Worm (Caenorhabditis elegans) whole organism, L1 larva: Measurements from ENCODE around the gene F21C10.7.

Experiments
- C04F5.9 ChIP-seq: sonication (generic microtip); optimal IDR thresholded peaks from 2 replicates; lab custom pipeline; 2016; ENCODE audit warnings: missing genetic modification characterization, missing compliant biosample characterization
- C16A3.4 ChIP-seq: fragments of 150-350 bp; optimal IDR thresholded peaks from 2 replicates; lab custom pipeline; 2014; ENCODE audit warnings: missing biosample characterization, missing genetic modification characterization
- C34B4.2 ChIP-seq: sonication (generic microtip); optimal IDR thresholded peaks from 2 replicates; lab custom pipeline; 2017; ENCODE audit warnings: mild to moderate bottlenecking, missing genetic modification characterization, missing compliant biosample characterization
- Y116A8C.19 ChIP-seq: sonication (generic microtip); optimal IDR thresholded peaks from 2 replicates; lab custom pipeline; 2016; ENCODE audit warnings: missing compliant biosample characterization, missing genetic modification characterization, borderline replicate concordance
- alr-1 ChIP-seq: fragments of 200-800 bp; sonication (Bioruptor generic); optimal IDR thresholded peaks from 2 replicates; lab custom pipeline; 2018; ENCODE audit warnings: borderline replicate concordance, mild to moderate bottlenecking, missing genetic modification characterization, missing compliant biosample characterization
- aly-2 ChIP-seq: fragments of 150-350 bp; optimal IDR thresholded peaks from 2 replicates; lab custom pipeline; 2014; ENCODE audit warnings: missing biosample characterization, missing genetic modification characterization
- blmp-1 ChIP-seq: fragments of 150-350 bp; optimal IDR thresholded peaks from 2 replicates; lab custom pipeline; 2014; ENCODE audit warnings: missing biosample characterization, missing genetic modification characterization
- ceh-88 ChIP-seq: fragments of 200-800 bp; sonication (Bioruptor generic); IDR thresholded peaks from 2 replicates; pipeline ENCODE4 v1.3.6; 2022; ENCODE audit warnings: missing genetic modification characterization, missing compliant biosample characterization
- efl-3 ChIP-seq: fragments of 200-800 bp; sonication (Bioruptor generic); optimal IDR thresholded peaks from 2 replicates; lab custom pipeline; 2018; ENCODE audit warnings: mild to moderate bottlenecking, missing genetic modification characterization, missing compliant biosample characterization
- egl-13 ChIP-seq: sonication (generic microtip); optimal IDR thresholded peaks from 2 replicates; lab custom pipeline; 2016; ENCODE audit warnings: missing genotype, missing genetic modification reagents, missing genetic modification characterization, missing compliant biosample characterization
- elt-2 ChIP-seq: sonication (generic microtip); optimal IDR thresholded peaks from 2 replicates; lab custom pipeline; 2016; ENCODE audit warnings: missing genetic modification characterization, mild to moderate bottlenecking, inconsistent platforms, missing compliant biosample characterization, missing genetic modification reagents
- fkh-8 ChIP-seq: sonication (generic microtip); optimal IDR thresholded peaks from 2 replicates; lab custom pipeline; 2016; ENCODE audit warnings: mild to moderate bottlenecking, missing genetic modification characterization, missing compliant biosample characterization
- grh-1 ChIP-seq: fragments of 200-800 bp; sonication (Bioruptor generic); IDR thresholded peaks from 2 replicates; pipeline ENCODE4 v1.3.6; 2022; ENCODE audit warnings: missing genetic modification reagents, missing genetic modification characterization, missing compliant biosample characterization
- isw-1 ChIP-seq: fragments of 200-800 bp; sonication (Bioruptor generic); IDR thresholded peaks from 2 replicates; pipeline ENCODE4 v1.3.6; 2022; ENCODE audit warnings: missing genetic modification characterization, missing compliant biosample characterization
- jun-1 ChIP-seq: fragments of 150-350 bp; optimal IDR thresholded peaks from 2 replicates; lab custom pipeline; 2014; ENCODE audit warnings: missing biosample characterization, missing genetic modification reagents, missing genetic modification characterization
- lin-13 ChIP-seq: fragments of 150-350 bp; optimal IDR thresholded peaks from 2 replicates; lab custom pipeline; 2014; ENCODE audit warnings: missing biosample characterization, missing genetic modification reagents, missing genetic modification characterization
- lin-14 ChIP-seq: fragments of 200-800 bp; sonication (Bioruptor generic); optimal IDR thresholded peaks from 2 replicates; lab custom pipeline; 2018; ENCODE audit warnings: mild to moderate bottlenecking, missing genetic modification characterization, moderate library complexity, missing compliant biosample characterization
- lin-15B ChIP-seq: fragments of 150-350 bp; sonication (generic microtip); optimal IDR thresholded peaks from 3 replicates; lab custom pipeline; 2014; ENCODE audit warnings: missing biosample characterization, missing genetic modification characterization
- lir-3 ChIP-seq: sonication (generic microtip); optimal IDR thresholded peaks from 2 replicates; lab custom pipeline; 2016; ENCODE audit warnings: mild to moderate bottlenecking, missing genetic modification characterization, moderate library complexity, missing compliant biosample characterization; ENCODE audit not compliant: poor library complexity
- lsy-2 ChIP-seq, 2 experiments: fragments of 150-350 bp; optimal IDR thresholded peaks; 2 replicates each; lab custom pipeline; 2014; ENCODE audit warnings: missing biosample characterization in 2 of 2, missing genetic modification characterization in 2 of 2
- mab-9 ChIP-seq: fragments of 200-800 bp; sonication (Bioruptor generic); IDR thresholded peaks from 2 replicates; pipeline ENCODE4 v1.3.6; 2022; ENCODE audit warnings: missing genetic modification reagents, missing genetic modification characterization, missing compliant biosample characterization
- mdl-1 ChIP-seq, 2 experiments: fragments of 150-350 bp; optimal IDR thresholded peaks; 2 replicates each; lab custom pipeline; 2014 to 2017; ENCODE audit warnings: missing biosample characterization in 2 of 2, missing genetic modification characterization in 2 of 2, inconsistent platforms in 1 of 2
- mep-1 ChIP-seq: fragments of 150-350 bp; optimal IDR thresholded peaks from 2 replicates; lab custom pipeline; 2014; ENCODE audit warnings: missing biosample characterization, missing genetic modification characterization
- nhr-12 ChIP-seq: sonication (generic microtip); optimal IDR thresholded peaks from 2 replicates; lab custom pipeline; 2017; ENCODE audit warnings: missing biosample characterization, missing genetic modification characterization
- nhr-237 ChIP-seq: fragments of 150-350 bp; optimal IDR thresholded peaks from 2 replicates; lab custom pipeline; 2014; ENCODE audit warnings: missing biosample characterization, missing genetic modification characterization
- nhr-90 ChIP-seq: sonication (generic microtip); optimal IDR thresholded peaks from 2 replicates; lab custom pipeline; 2016; ENCODE audit warnings: mild to moderate bottlenecking, missing genetic modification characterization, missing compliant biosample characterization; ENCODE audit not compliant: poor library complexity
- pax-3 ChIP-seq: fragments of 200-800 bp; sonication (Bioruptor generic); optimal IDR thresholded peaks from 2 replicates; lab custom pipeline; 2018; ENCODE audit warnings: mild to moderate bottlenecking, missing genetic modification characterization, moderate library complexity, missing compliant biosample characterization
- rnt-1 ChIP-seq: sonication (generic microtip); optimal IDR thresholded peaks from 2 replicates; lab custom pipeline; 2016; ENCODE audit warnings: mild to moderate bottlenecking, missing genetic modification characterization, moderate library complexity, missing compliant biosample characterization
- skn-1 ChIP-seq: fragments of 150-350 bp; optimal IDR thresholded peaks from 2 replicates; lab custom pipeline; 2014; ENCODE audit warnings: missing biosample characterization, missing genetic modification characterization
- unc-30 ChIP-seq: sonication (generic microtip); optimal IDR thresholded peaks from 2 replicates; lab custom pipeline; 2017; ENCODE audit warnings: missing biosample characterization, missing genetic modification characterization
- unc-86 ChIP-seq: sonication (generic microtip); optimal IDR thresholded peaks from 2 replicates; lab custom pipeline; 2016; ENCODE audit warnings: missing genetic modification characterization, missing compliant biosample characterization
- vab-15 ChIP-seq: sonication (generic microtip); optimal IDR thresholded peaks from 2 replicates; lab custom pipeline; 2017; ENCODE audit warnings: missing genotype, mild to moderate bottlenecking, missing genetic modification characterization, missing compliant biosample characterization
- zip-4 ChIP-seq: fragments of 200-800 bp; sonication (Bioruptor generic); optimal IDR thresholded peaks from 2 replicates; lab custom pipeline; 2018; ENCODE audit warnings: mild to moderate bottlenecking, missing genetic modification characterization, moderate library complexity, missing compliant biosample characterization
- ztf-4 ChIP-seq: fragments of 150-350 bp; optimal IDR thresholded peaks from 2 replicates; lab custom pipeline; 2014; ENCODE audit warnings: missing biosample characterization, missing genetic modification characterization

Gene F21C10.7

DNA sequence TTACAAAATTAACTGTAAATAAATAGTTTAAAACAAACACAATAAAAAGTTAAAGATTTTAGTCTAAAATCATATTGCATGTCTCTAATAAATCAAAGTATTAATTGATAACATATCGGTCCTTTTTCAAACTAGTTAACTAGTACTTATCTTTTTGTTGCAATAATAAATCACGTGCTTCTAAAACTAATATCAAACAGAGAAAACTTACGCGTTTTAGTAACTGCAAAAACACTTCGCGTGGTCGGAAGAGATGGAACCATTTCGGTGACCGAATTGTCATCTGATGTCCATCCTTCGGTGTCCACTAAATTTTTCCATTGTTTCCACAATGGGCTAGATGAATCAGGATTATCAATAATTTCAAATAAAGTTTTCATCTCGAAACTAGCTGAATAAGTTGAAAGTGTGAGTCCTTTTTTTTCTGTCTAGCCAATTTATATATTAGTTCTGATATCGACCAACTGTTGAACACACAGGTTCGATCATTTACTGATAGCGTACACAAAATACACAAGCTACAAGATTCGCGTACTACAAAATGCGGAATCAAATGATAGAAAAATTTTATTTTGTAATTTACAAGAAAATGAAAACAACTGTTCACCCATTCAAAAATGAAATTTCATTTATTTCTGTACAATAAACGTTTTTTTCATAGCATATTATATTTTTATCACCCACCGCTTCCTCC lies 14.1 kb upstream of the F21C10.7 start, which contains the start of gene F21C10.9 (continued):
- no peak for TF ChIP-seq Y116A8C.19
- no peak for TF ChIP-seq nhr-12 (tag; lab: Kevin White, UChicago)
- no peak for TF ChIP-seq pax-3 (tag; lab: Kevin White, UChicago)
- peak; percentile 5 for TF ChIP-seq elt-2
- TF ChIP-seq lir-3 (tag; lab: Kevin White, UChicago) = no peak
- no peak for TF ChIP-seq mep-1 (tag; lab: Kevin White, UChicago)
- TF ChIP-seq grh-1 (GFP tag; lab: Robert Waterston, UW) = peak; percentile 31; the same call in 1 of the 2 replicates
- no peak for TF ChIP-seq ceh-88 (GFP tag; lab: Robert Waterston, UW)
- TF ChIP-seq lin-14 = peak; percentile 2
- peak; percentile 4 for TF ChIP-seq blmp-1 (tag; lab: Kevin White, UChicago)
- TF ChIP-seq zip-4 = no peak
- TF ChIP-seq lsy-2 (tag; optimal IDR thresholded peaks at IDR 0.05; lab: Kevin White, UChicago) = no peak

DNA sequence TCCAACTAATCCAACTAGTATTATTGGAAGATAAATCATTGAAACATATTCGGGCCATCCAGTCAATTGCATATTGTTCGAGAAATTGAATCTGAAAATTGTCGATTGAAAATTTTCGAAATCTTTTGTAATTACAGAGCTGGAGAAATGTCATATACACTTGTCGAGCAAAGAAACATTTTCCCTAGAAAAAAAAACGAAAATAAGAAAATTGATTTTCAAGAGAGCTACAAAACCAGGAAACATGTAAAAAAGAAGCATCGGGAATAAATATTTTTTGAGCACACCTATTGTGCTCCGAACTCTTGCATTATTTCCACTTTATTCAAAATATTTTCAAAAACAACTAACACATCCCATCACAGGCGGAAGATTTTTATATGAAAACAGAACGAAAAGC lies 11.5 kb upstream of the F21C10.7 start, which contains the start of gene frpr-6:
Gene frpr-6 (minus strand): TSS at position 101 of the 400 bp plus-strand sequence.
- TF ChIP-seq lin-13 (GFP tag; lab: Kevin White, UChicago) (no peak), nhr-90 (tag; lab: Kevin White, UChicago) (no peak), unc-86 (tag; lab: Kevin White, UChicago) (no peak), unc-30 (tag; lab: Kevin White, UChicago) (no peak), ceh-88 (GFP tag; lab: Robert Waterston, UW) (no peak), aly-2 (tag; lab: Kevin White, UChicago) (no peak)

DNA sequence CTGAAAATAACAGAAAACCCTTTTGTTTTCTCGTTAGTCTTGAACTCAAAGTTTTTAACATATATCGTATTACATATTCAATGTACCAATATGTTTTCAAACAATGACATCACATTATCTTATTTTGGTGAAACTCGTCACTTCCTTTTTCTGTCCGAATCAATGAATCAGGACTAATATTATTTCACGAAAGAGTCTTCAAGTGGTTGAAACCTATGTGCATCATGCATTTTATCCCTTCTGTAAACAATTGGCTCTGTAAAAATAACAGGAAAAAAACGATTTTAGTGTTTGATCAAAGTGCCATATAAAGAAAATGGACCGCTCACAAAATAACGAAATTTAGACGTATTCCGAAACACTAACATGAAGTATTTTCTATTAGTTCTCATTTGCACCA lies 4.3 kb upstream of the F21C10.7 start, which contains the start of gene F21C10.18:
Gene F21C10.18 (plus strand): TSS at position 301 of the 400 bp plus-strand sequence.
- TF ChIP-seq C04F5.9 (tag; lab: Kevin White, UChicago) = no peak
- no peak for TF ChIP-seq alr-1 (tag; lab: Kevin White, UChicago)
- TF ChIP-seq fkh-8 (tag; lab: Kevin White, UChicago) = no peak
- no peak for TF ChIP-seq nhr-12 (tag; lab: Kevin White, UChicago)
- TF ChIP-seq C16A3.4 = no peak
- no peak for TF ChIP-seq ztf-4 (tag; lab: Kevin White, UChicago)
- no peak for TF ChIP-seq mdl-1 (tag; optimal IDR thresholded peaks at IDR 0.05; lab: Kevin White, UChicago)
- no peak for TF ChIP-seq mab-9
- no peak for TF ChIP-seq jun-1 (tag; lab: Kevin White, UChicago)
- no peak for TF ChIP-seq nhr-237 (tag; lab: Kevin White, UChicago)
- TF ChIP-seq unc-86 (tag; lab: Kevin White, UChicago) = no peak

DNA sequence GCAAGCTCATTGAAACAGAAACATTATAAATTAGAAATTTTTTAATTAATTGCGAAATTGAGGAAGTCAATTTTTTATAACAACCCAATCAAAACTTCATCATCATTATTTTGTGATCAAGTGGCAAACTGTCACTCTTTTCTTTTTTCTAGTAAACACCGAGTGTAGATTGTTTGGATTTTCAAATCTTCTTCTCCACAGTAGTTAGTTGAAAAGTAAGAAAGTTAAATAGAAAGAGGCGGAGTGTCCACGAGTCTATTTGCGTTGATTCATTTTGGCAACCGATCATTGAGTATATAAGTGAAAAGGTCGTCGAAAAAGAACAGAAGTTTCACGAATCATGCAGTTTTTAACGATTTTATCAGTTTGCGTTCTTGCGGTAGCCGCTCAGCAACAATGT lies 3.3 kb upstream of the F21C10.7 start, which contains the start of gene pqn-31:
Gene pqn-31 (plus strand): TSS at position 301 of the 400 bp plus-strand sequence.
- no peak for TF ChIP-seq lin-15B
- no peak for TF ChIP-seq rnt-1 (tag; lab: Kevin White, UChicago)
- TF ChIP-seq ztf-4 (tag; lab: Kevin White, UChicago) = no peak
- no peak for TF ChIP-seq vab-15 (tag; lab: Kevin White, UChicago)
- no peak for TF ChIP-seq nhr-237 (tag; lab: Kevin White, UChicago)
- no peak for TF ChIP-seq blmp-1 (tag; lab: Kevin White, UChicago)
- no peak for TF ChIP-seq skn-1 (tag; lab: Kevin White, UChicago)
- no peak for TF ChIP-seq efl-3
- TF ChIP-seq egl-13 (tag; lab: Kevin White, UChicago) = no peak

DNA sequence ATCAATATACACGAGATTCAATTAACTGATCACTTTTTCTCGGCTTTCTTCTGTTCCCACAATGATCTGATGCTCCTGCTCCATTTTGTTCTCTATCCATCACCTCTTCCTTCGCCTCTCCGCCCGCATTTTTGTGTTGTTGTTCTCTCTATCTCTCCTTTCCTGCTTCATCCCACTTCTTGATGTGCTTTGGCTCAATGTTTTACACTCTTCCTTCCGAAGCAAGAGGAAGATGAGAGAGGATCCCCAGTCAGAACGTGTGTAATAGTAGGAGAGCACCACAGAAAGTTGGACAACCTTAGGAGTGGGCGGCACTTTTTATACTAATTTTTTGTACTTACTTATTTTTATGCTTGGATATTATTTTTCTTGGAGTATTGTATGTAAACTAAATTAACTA lies 610 bp upstream of the F21C10.7 start:
- TF ChIP-seq C34B4.2 (tag; lab: Kevin White, UChicago) (no peak), isw-1 (GFP tag; lab: Robert Waterston, UW) (no peak), rnt-1 (tag; lab: Kevin White, UChicago) (peak; percentile 9), lin-14 (peak; percentile 76)
